Worm (Caenorhabditis elegans) whole organism, L4 larva: ENCODE measurements around the gene twk-49.

Experiments used
- ces-1 ChIP-seq: fragments of 150-350 bp; sonication (generic microtip); optimal IDR thresholded peaks from 4 replicates; lab custom pipeline; 2014; ENCODE audit warnings: missing biosample characterization, missing genetic modification reagents, missing genetic modification characterization
- jun-1 ChIP-seq: fragments of 150-350 bp; optimal IDR thresholded peaks from 2 replicates; lab custom pipeline; 2014; ENCODE audit warnings: missing biosample characterization, missing genetic modification reagents, missing genetic modification characterization
- lim-7 ChIP-seq: fragments of 200-800 bp; sonication (Bioruptor generic); IDR thresholded peaks from 2 replicates; pipeline ENCODE4 v1.3.6; 2022; ENCODE audit warnings: missing genetic modification characterization, missing compliant biosample characterization
- snpc-4 ChIP-seq: fragments of 150-350 bp; optimal IDR thresholded peaks from 2 replicates; lab custom pipeline; 2014; ENCODE audit warnings: missing biosample characterization, missing genetic modification characterization

DNA sequence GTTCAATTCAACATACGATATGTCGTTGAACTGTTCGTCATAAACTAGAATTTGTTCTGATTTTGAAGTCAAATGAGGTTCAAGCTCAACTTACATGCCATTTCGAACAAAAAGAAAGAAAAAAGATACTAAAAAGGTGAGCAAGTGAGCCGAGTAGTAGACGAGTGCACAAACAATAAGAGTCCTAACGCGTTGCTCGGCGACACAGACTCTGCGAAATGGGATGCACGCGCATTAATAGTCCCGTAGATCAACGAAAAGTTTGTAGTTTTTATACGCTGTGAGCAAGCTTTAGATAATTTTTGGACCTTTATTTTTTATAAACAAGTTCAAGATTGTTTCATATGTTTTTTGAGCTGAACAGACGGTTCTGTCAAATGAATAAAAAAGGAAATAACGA, 29.7 kb upstream of the twk-49 start, which contains the start of gene C56E6.4:
- no peak for TF ChIP-seq jun-1 (tag; lab: Kevin White, UChicago)
- no peak for TF ChIP-seq snpc-4 (tag; lab: Kevin White, UChicago)
- no peak for TF ChIP-seq ces-1
- no peak for TF ChIP-seq lim-7 (GFP tag; lab: Robert Waterston, UW)
